Worm (Caenorhabditis elegans) whole organism, L3 larva: ENCODE results near the gene cdc-48.1.

ENCODE experiments used
- R02D3.7 ChIP-seq: fragments of 150-350 bp; optimal IDR thresholded peaks from 2 replicates; lab custom pipeline; 2014; ENCODE audit warnings: missing biosample characterization, missing genetic modification characterization
- aly-2 ChIP-seq: fragments of 150-350 bp; optimal IDR thresholded peaks from 2 replicates; lab custom pipeline; 2014; ENCODE audit warnings: missing biosample characterization, missing genetic modification characterization
- ama-1 ChIP-seq: fragments of 150-350 bp; optimal IDR thresholded peaks from 2 replicates; lab custom pipeline; 2018
- ceh-16 ChIP-seq: sonication (generic microtip); optimal IDR thresholded peaks from 2 replicates; lab custom pipeline; 2017; ENCODE audit warnings: missing biosample characterization, missing genetic modification characterization
- ceh-28 ChIP-seq: fragments of 150-350 bp; optimal IDR thresholded peaks from 2 replicates; lab custom pipeline; 2014; ENCODE audit warnings: missing biosample characterization, missing genetic modification reagents, missing genetic modification characterization
- ceh-82 ChIP-seq: fragments of 150-350 bp; optimal IDR thresholded peaks from 2 replicates; lab custom pipeline; 2014; ENCODE audit warnings: missing biosample characterization, missing genetic modification characterization
- egl-27 ChIP-seq: sonication (generic microtip); optimal IDR thresholded peaks from 4 replicates; lab custom pipeline; 2017; ENCODE audit warnings: missing biosample characterization, missing genetic modification reagents, missing genetic modification characterization
- egl-5 ChIP-seq: fragments of 150-350 bp; optimal IDR thresholded peaks from 2 replicates; lab custom pipeline; 2017; ENCODE audit warnings: missing biosample characterization, missing genetic modification reagents, missing genetic modification characterization, inconsistent platforms
- elt-1 ChIP-seq: fragments of 150-350 bp; optimal IDR thresholded peaks from 2 replicates; lab custom pipeline; 2014; ENCODE audit warnings: missing biosample characterization, missing genetic modification characterization
- elt-2 ChIP-seq: sonication (generic microtip); optimal IDR thresholded peaks from 2 replicates; lab custom pipeline; 2016; ENCODE audit warnings: missing genetic modification reagents, mild to moderate bottlenecking, missing genetic modification characterization, missing compliant biosample characterization
- elt-3 ChIP-seq, 3 experiments: fragments of 150-350 bp in 1 of 3; sonication (generic microtip) in 2 of 3; optimal IDR thresholded peaks; 2 replicates in 2 of 3; 4 replicates in 1 of 3; lab custom pipeline; 2014 to 2017; ENCODE audit warnings: missing biosample characterization in 3 of 3, missing genetic modification characterization in 3 of 3
- eor-1 ChIP-seq, 2 experiments: fragments of 150-350 bp; optimal IDR thresholded peaks; 2 replicates each; lab custom pipeline; 2014 to 2018; ENCODE audit warnings: missing biosample characterization in 2 of 2, missing genetic modification characterization in 2 of 2
- fkh-10 ChIP-seq: sonication (generic microtip); optimal IDR thresholded peaks from 2 replicates; lab custom pipeline; 2017; ENCODE audit warnings: missing biosample characterization, missing genetic modification reagents, missing genetic modification characterization
- fkh-2 ChIP-seq: fragments of 150-350 bp; optimal IDR thresholded peaks from 2 replicates; lab custom pipeline; 2014; ENCODE audit warnings: missing biosample characterization, missing genetic modification reagents, missing genetic modification characterization
- hmg-11 ChIP-seq: sonication (generic microtip); optimal IDR thresholded peaks from 2 replicates; lab custom pipeline; 2016; ENCODE audit warnings: missing genetic modification characterization, missing compliant biosample characterization
- jun-1 ChIP-seq: fragments of 150-350 bp; optimal IDR thresholded peaks from 2 replicates; lab custom pipeline; 2014; ENCODE audit warnings: missing biosample characterization, missing genetic modification reagents, missing genetic modification characterization
- lin-15B ChIP-seq: fragments of 150-350 bp; optimal IDR thresholded peaks from 2 replicates; lab custom pipeline; 2014; ENCODE audit warnings: missing biosample characterization, missing genetic modification characterization
- lin-39 ChIP-seq: fragments of 150-350 bp; optimal IDR thresholded peaks from 2 replicates; lab custom pipeline; 2018; ENCODE audit warnings: missing biosample characterization, missing genetic modification reagents, missing genetic modification characterization
- lsy-12 ChIP-seq: sonication (generic microtip); optimal IDR thresholded peaks from 2 replicates; lab custom pipeline; 2016; ENCODE audit warnings: mild to moderate bottlenecking, missing genetic modification characterization, missing compliant biosample characterization
- mdl-1 ChIP-seq: fragments of 150-350 bp; optimal IDR thresholded peaks from 2 replicates; lab custom pipeline; 2014; ENCODE audit warnings: missing biosample characterization, missing genetic modification characterization
- mml-1 ChIP-seq: fragments of 150-350 bp; sonication (generic microtip); optimal IDR thresholded peaks from 3 replicates; lab custom pipeline; 2014; ENCODE audit warnings: missing biosample characterization, missing genetic modification characterization
- nhr-11 ChIP-seq: fragments of 150-350 bp; optimal IDR thresholded peaks from 2 replicates; lab custom pipeline; 2014; ENCODE audit warnings: missing biosample characterization, missing genetic modification characterization
- nhr-12 ChIP-seq: fragments of 150-350 bp; optimal IDR thresholded peaks from 2 replicates; lab custom pipeline; 2014; ENCODE audit warnings: missing biosample characterization, missing genetic modification characterization
- nhr-23 ChIP-seq: fragments of 150-350 bp; optimal IDR thresholded peaks from 2 replicates; lab custom pipeline; 2014; ENCODE audit warnings: missing biosample characterization, missing genetic modification reagents, missing genetic modification characterization
- nhr-237 ChIP-seq: fragments of 150-350 bp; optimal IDR thresholded peaks from 2 replicates; lab custom pipeline; 2014; ENCODE audit warnings: missing biosample characterization, missing genetic modification characterization
- nhr-25 ChIP-seq: sonication (generic microtip); optimal IDR thresholded peaks from 2 replicates; lab custom pipeline; 2017; ENCODE audit warnings: missing biosample characterization, missing genetic modification characterization
- nhr-28 ChIP-seq: fragments of 150-350 bp; optimal IDR thresholded peaks from 2 replicates; lab custom pipeline; 2014; ENCODE audit warnings: missing biosample characterization, missing genetic modification characterization
- nhr-43 ChIP-seq: sonication (generic microtip); optimal IDR thresholded peaks from 2 replicates; lab custom pipeline; 2016; ENCODE audit warnings: mild to moderate bottlenecking, missing genetic modification characterization, missing compliant biosample characterization; ENCODE audit not compliant: poor library complexity, severe bottlenecking
- nhr-67 ChIP-seq: fragments of 150-350 bp; optimal IDR thresholded peaks from 2 replicates; lab custom pipeline; 2014; ENCODE audit warnings: missing biosample characterization, missing genetic modification characterization
- nhr-76 ChIP-seq: fragments of 150-350 bp; sonication (generic microtip); optimal IDR thresholded peaks from 5 replicates; lab custom pipeline; 2014; ENCODE audit warnings: missing biosample characterization, missing genetic modification characterization
- pha-4 ChIP-seq: fragments of 150-350 bp; optimal IDR thresholded peaks from 2 replicates; lab custom pipeline; 2014; ENCODE audit warnings: missing biosample characterization, missing genetic modification reagents, missing genetic modification characterization
- sea-2 ChIP-seq: fragments of 150-350 bp; sonication (generic microtip); optimal IDR thresholded peaks from 4 replicates; lab custom pipeline; 2014; ENCODE audit warnings: missing biosample characterization, missing genetic modification reagents, missing genetic modification characterization
- skn-1 ChIP-seq: fragments of 150-350 bp; optimal IDR thresholded peaks from 2 replicates; lab custom pipeline; 2014; ENCODE audit warnings: missing biosample characterization, missing genetic modification characterization
- snpc-4 ChIP-seq: fragments of 150-350 bp; optimal IDR thresholded peaks from 2 replicates; lab custom pipeline; 2014; ENCODE audit warnings: missing biosample characterization, missing genetic modification characterization
- tbx-2 ChIP-seq: sonication (generic microtip); optimal IDR thresholded peaks from 2 replicates; lab custom pipeline; 2016; ENCODE audit warnings: mild to moderate bottlenecking, missing genetic modification characterization, missing compliant biosample characterization
- unc-39 ChIP-seq: sonication (generic microtip); optimal IDR thresholded peaks from 4 replicates; lab custom pipeline; 2017; ENCODE audit warnings: missing biosample characterization, missing genetic modification characterization
- unc-62 ChIP-seq: fragments of 150-350 bp; sonication (generic microtip); optimal IDR thresholded peaks from 4 replicates; lab custom pipeline; 2014; ENCODE audit warnings: missing biosample characterization, missing genetic modification reagents, missing genetic modification characterization
- zag-1 ChIP-seq: fragments of 150-350 bp; optimal IDR thresholded peaks from 2 replicates; lab custom pipeline; 2014; ENCODE audit warnings: missing biosample characterization, missing genetic modification characterization
- ztf-11 ChIP-seq: fragments of 150-350 bp; optimal IDR thresholded peaks from 2 replicates; lab custom pipeline; 2014; ENCODE audit warnings: missing biosample characterization, missing genetic modification characterization
- ztf-4 ChIP-seq: fragments of 150-350 bp; optimal IDR thresholded peaks from 2 replicates; lab custom pipeline; 2014; ENCODE audit warnings: missing biosample characterization, missing genetic modification characterization

The cdc-48.1 gene

ce11 chrII:10537571-10537970, 25.6 kb downstream of the cdc-48.1 start, which contains the start of gene R166.2:
Gene R166.2 (minus strand): TSS chrII:10537671.
- TF ChIP-seq nhr-76 (tag; lab: Kevin White, UChicago) (no peak), lin-15B (tag; lab: Kevin White, UChicago) (no peak), nhr-23 (tag; lab: Kevin White, UChicago) (no peak), elt-1 (no peak), egl-27 (tag; lab: Kevin White, UChicago) (no peak), tbx-2 (no peak)
- TF ChIP-seq, all 47 proteins: peak for 0

- TF ChIP-seq snpc-4 (tag; lab: Kevin White, UChicago) (no peak), elt-3 (tag; optimal IDR thresholded peaks at IDR 0.05; lab: Kevin White, UChicago) (no peak), fkh-2 (no peak), nhr-76 (tag; lab: Kevin White, UChicago) (no peak), eor-1 (tag; optimal IDR thresholded peaks at IDR 0.05; lab: Kevin White, UChicago) (no peak), mdl-1 (tag; lab: Kevin White, UChicago) (no peak), nhr-12 (tag; lab: Kevin White, UChicago) (no peak), mml-1 (tag; lab: Kevin White, UChicago) (no peak), unc-62 (GFP tag; lab: Kevin White, UChicago) (no peak)
- TF ChIP-seq, all 47 proteins: peak for 0
Observed at ce11 chrII:10533985-10534384, 29.2 kb downstream of the cdc-48.1 start.

DNA sequence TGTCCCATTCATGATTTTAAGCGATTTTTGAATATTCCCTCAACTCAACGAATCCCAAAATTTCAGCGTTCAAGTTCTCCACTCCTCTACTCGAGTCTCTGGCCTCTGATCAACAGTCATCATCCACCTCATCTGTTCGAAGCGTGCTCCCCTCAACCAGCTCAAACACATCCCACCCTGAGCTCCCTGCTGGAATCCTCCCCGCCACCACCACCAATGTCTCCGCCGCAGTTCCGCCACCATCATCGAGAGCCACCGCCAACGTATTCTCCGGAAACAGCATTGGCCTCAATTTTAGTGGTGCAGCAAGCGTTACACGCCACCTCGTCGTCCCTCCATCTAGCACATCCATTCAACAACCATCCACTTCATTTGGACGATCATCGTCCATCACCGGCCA, 31.6 kb downstream of the cdc-48.1 start:
- TF ChIP-seq ama-1 (lab: Kevin White, UChicago) (no peak), aly-2 (no peak), ceh-16 (tag; lab: Kevin White, UChicago) (no peak)

- TF ChIP-seq ceh-28 (tag; lab: Kevin White, UChicago) (no peak), lsy-12 (tag; lab: Kevin White, UChicago) (no peak), zag-1 (tag; lab: Kevin White, UChicago) (no peak)
Observed at ce11 chrII:10530907-10531306, 32.3 kb downstream of the cdc-48.1 start.

ce11 chrII:10529218-10529751, 33.9 kb downstream of the cdc-48.1 start:
- TF ChIP-seq egl-5 (tag; lab: Kevin White, UChicago) (no peak), nhr-23 (tag; lab: Kevin White, UChicago) (no peak), nhr-11 (no peak), eor-1 (tag; optimal IDR thresholded peaks at IDR 0.05; lab: Kevin White, UChicago) (no peak), hmg-11 (tag; lab: Kevin White, UChicago) (peak; percentile 56), elt-2 (no peak), fkh-2 (no peak), mdl-1 (tag; lab: Kevin White, UChicago) (no peak), fkh-10 (no peak), ceh-82 (tag; lab: Kevin White, UChicago) (no peak), ztf-4 (tag; lab: Kevin White, UChicago) (no peak), sea-2 (GFP tag; lab: Kevin White, UChicago) (no peak), R02D3.7 (no peak), tbx-2 (peak; percentile 29), pha-4 (tag; lab: Kevin White, UChicago) (peak; percentile 89)

DNA sequence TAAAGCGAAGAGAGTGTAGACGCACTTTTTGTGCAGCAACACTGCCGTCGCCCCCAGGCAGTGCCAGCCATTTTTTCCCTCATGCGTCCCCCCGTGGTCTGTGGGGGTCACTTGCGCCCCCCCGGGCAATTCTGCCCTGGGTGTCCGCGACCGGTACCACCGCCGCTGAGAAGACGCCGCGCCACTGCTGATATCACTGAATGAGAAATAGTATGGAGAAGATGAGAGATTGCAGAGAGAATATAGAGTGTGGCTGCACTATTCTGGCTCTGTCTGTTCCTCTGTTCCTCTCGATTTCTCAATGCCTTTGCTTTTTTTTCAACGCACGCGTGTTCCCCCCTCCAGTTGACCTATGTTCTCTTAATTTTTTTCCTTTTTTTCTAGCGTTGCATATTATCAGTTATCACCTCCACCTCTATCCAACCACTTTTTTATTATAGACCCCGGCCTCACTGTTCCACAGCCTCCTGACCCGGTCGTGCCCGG, 35.5 kb downstream of the cdc-48.1 start, which contains the start of gene mab-10:
TSS of gene mab-10 (plus strand) at position 436 of the 486 bp plus-strand sequence.
- TF ChIP-seq mml-1 (tag; lab: Kevin White, UChicago) (no peak), egl-5 (tag; lab: Kevin White, UChicago) (no peak), jun-1 (tag; lab: Kevin White, UChicago) (no peak), egl-27 (tag; lab: Kevin White, UChicago) (no peak), nhr-28 (no peak), nhr-11 (no peak), lin-15B (tag; lab: Kevin White, UChicago) (no peak), ceh-82 (tag; lab: Kevin White, UChicago) (no peak), nhr-12 (tag; lab: Kevin White, UChicago) (no peak), nhr-67 (tag; lab: Kevin White, UChicago) (no peak), snpc-4 (tag; lab: Kevin White, UChicago) (no peak), unc-39 (tag; lab: Kevin White, UChicago) (no peak), elt-1 (no peak), nhr-43 (tag; lab: Kevin White, UChicago) (no peak), nhr-76 (tag; lab: Kevin White, UChicago) (no peak), nhr-25 (tag; lab: Kevin White, UChicago) (peak; percentile 6), ceh-28 (tag; lab: Kevin White, UChicago) (no peak), unc-62 (GFP tag; lab: Kevin White, UChicago) (no peak), ztf-11 (tag; lab: Kevin White, UChicago) (no peak), pha-4 (tag; lab: Kevin White, UChicago) (peak; percentile 22), nhr-23 (tag; lab: Kevin White, UChicago) (no peak), lin-39 (tag; lab: Kevin White, UChicago) (peak; percentile 77), lsy-12 (tag; lab: Kevin White, UChicago) (no peak), skn-1 (tag; lab: Kevin White, UChicago) (no peak), fkh-10 (no peak), zag-1 (tag; lab: Kevin White, UChicago) (no peak), mdl-1 (tag; lab: Kevin White, UChicago) (peak; percentile 9), nhr-237 (no peak), aly-2 (no peak), ceh-16 (tag; lab: Kevin White, UChicago) (no peak)
